Worm (Caenorhabditis elegans) whole organism, mixed stage, embryonic: ENCODE data around the gene F35D11.1.

Experiments
- M03D4.4 ChIP-seq: sonication (generic microtip); optimal IDR thresholded peaks from 2 replicates; lab custom pipeline; 2017; ENCODE audit warnings: mild to moderate bottlenecking, missing genetic modification characterization, missing compliant biosample characterization
- bed-3 ChIP-seq: fragments of 200-800 bp; sonication (Bioruptor generic); optimal IDR thresholded peaks from 3 replicates; lab custom pipeline; 2018; ENCODE audit warnings: mild to moderate bottlenecking, missing genetic modification characterization, moderate library complexity, missing compliant biosample characterization
- blmp-1 ChIP-seq: fragments of 150-350 bp; optimal IDR thresholded peaks from 2 replicates; lab custom pipeline; 2014; ENCODE audit warnings: missing biosample characterization, missing genetic modification characterization
- ceh-43 ChIP-seq: fragments of 200-800 bp; sonication (Bioruptor generic); optimal IDR thresholded peaks from 2 replicates; lab custom pipeline; 2018; ENCODE audit warnings: mild to moderate bottlenecking, missing genetic modification characterization, moderate library complexity, missing compliant biosample characterization
- ceh-83 ChIP-seq: fragments of 200-800 bp; sonication (Bioruptor generic); optimal IDR thresholded peaks from 2 replicates; lab custom pipeline; 2018; ENCODE audit warnings: mild to moderate bottlenecking, missing genetic modification characterization, missing compliant biosample characterization
- cnd-1 ChIP-seq: fragments of 200-800 bp; sonication (Bioruptor generic); optimal IDR thresholded peaks from 2 replicates; lab custom pipeline; 2018; ENCODE audit warnings: mild to moderate bottlenecking, missing genetic modification characterization, missing compliant biosample characterization
- elt-1 ChIP-seq: sonication (generic microtip); optimal IDR thresholded peaks from 2 replicates; lab custom pipeline; 2017; ENCODE audit warnings: missing genetic modification characterization, mild to moderate bottlenecking, missing compliant biosample characterization, antibody characterized with exemption, moderate library complexity, borderline replicate concordance; ENCODE audit not compliant: insufficient read depth
- flh-1 ChIP-seq: fragments of 200-800 bp; sonication (Bioruptor generic); optimal IDR thresholded peaks from 2 replicates; lab custom pipeline; 2018; ENCODE audit warnings: mild to moderate bottlenecking, missing genetic modification characterization, moderate library complexity, missing compliant biosample characterization
- ham-2 ChIP-seq: fragments of 200-800 bp; sonication (Bioruptor generic); optimal IDR thresholded peaks from 2 replicates; lab custom pipeline; 2018; ENCODE audit warnings: mild to moderate bottlenecking, missing genetic modification characterization, missing compliant biosample characterization
- hlh-1 ChIP-seq: fragments of 150-350 bp; optimal IDR thresholded peaks from 2 replicates; lab custom pipeline; 2014; ENCODE audit warnings: missing biosample characterization, missing genetic modification reagents, missing genetic modification characterization
- lsy-2 ChIP-seq: fragments of 150-350 bp; optimal IDR thresholded peaks from 2 replicates; lab custom pipeline; 2014; ENCODE audit warnings: missing biosample characterization, missing genetic modification characterization
- mab-5 ChIP-seq: fragments of 150-350 bp; optimal IDR thresholded peaks from 2 replicates; lab custom pipeline; 2014; ENCODE audit warnings: missing biosample characterization, missing genetic modification characterization
- mep-1 ChIP-seq: fragments of 150-350 bp; optimal IDR thresholded peaks from 2 replicates; lab custom pipeline; 2017; ENCODE audit warnings: missing biosample characterization, missing genetic modification reagents, missing genetic modification characterization, inconsistent platforms
- mls-2 ChIP-seq: sonication (generic microtip); optimal IDR thresholded peaks from 2 replicates; lab custom pipeline; 2016; ENCODE audit warnings: mild to moderate bottlenecking, missing genetic modification characterization, moderate library complexity, missing compliant biosample characterization
- nhr-12 ChIP-seq: fragments of 150-350 bp; optimal IDR thresholded peaks from 2 replicates; lab custom pipeline; 2014; ENCODE audit warnings: missing biosample characterization, missing genetic modification characterization
- nhr-2 ChIP-seq: fragments of 150-350 bp; optimal IDR thresholded peaks from 2 replicates; lab custom pipeline; 2014; ENCODE audit warnings: missing biosample characterization, missing genetic modification characterization
- nhr-237 ChIP-seq: fragments of 150-350 bp; optimal IDR thresholded peaks from 2 replicates; lab custom pipeline; 2014; ENCODE audit warnings: missing biosample characterization, missing genetic modification characterization
- nhr-28 ChIP-seq: fragments of 150-350 bp; optimal IDR thresholded peaks from 2 replicates; lab custom pipeline; 2014; ENCODE audit warnings: missing biosample characterization, missing genetic modification characterization
- nhr-76 ChIP-seq: sonication (generic microtip); optimal IDR thresholded peaks from 2 replicates; lab custom pipeline; 2017; ENCODE audit warnings: missing biosample characterization, missing genetic modification characterization
- sem-2 ChIP-seq: fragments of 200-800 bp; sonication (Bioruptor generic); optimal IDR thresholded peaks from 2 replicates; lab custom pipeline; 2018; ENCODE audit warnings: mild to moderate bottlenecking, missing genetic modification characterization, missing compliant biosample characterization
- snpc-4 ChIP-seq: fragments of 150-350 bp; optimal IDR thresholded peaks from 2 replicates; lab custom pipeline; 2014; ENCODE audit warnings: missing biosample characterization, missing genetic modification characterization
- sptf-1 ChIP-seq: sonication (generic microtip); optimal IDR thresholded peaks from 2 replicates; lab custom pipeline; 2017; ENCODE audit warnings: mild to moderate bottlenecking, missing genetic modification characterization, moderate library complexity, missing compliant biosample characterization
- tbx-8 ChIP-seq: fragments of 200-800 bp; sonication (Bioruptor generic); optimal IDR thresholded peaks from 2 replicates; lab custom pipeline; 2018; ENCODE audit warnings: mild to moderate bottlenecking, missing genetic modification characterization, moderate library complexity, missing compliant biosample characterization
- unc-120 ChIP-seq: sonication (generic microtip); optimal IDR thresholded peaks from 2 replicates; lab custom pipeline; 2017; ENCODE audit warnings: missing genetic modification characterization, missing compliant biosample characterization; ENCODE audit not compliant: poor library complexity, severe bottlenecking
- unc-39 ChIP-seq: fragments of 150-350 bp; optimal IDR thresholded peaks from 2 replicates; lab custom pipeline; 2014; ENCODE audit warnings: missing biosample characterization, missing genetic modification characterization
- unc-62 ChIP-seq: fragments of 150-350 bp; optimal IDR thresholded peaks from 2 replicates; lab custom pipeline; 2014; ENCODE audit warnings: missing biosample characterization, missing genetic modification reagents, missing genetic modification characterization

Gene F35D11.1

ce11 chrII:4673670-4674069, 47.0 kb downstream of the F35D11.1 start:
- TF ChIP-seq mab-5 (tag; lab: Kevin White, UChicago): no peak
- TF ChIP-seq mep-1 (tag; lab: Kevin White, UChicago): no peak
- TF ChIP-seq hlh-1 (tag; lab: Kevin White, UChicago): no peak
- no peak for TF ChIP-seq cnd-1 (tag; lab: Kevin White, UChicago)
- TF ChIP-seq sptf-1: no peak
- TF ChIP-seq snpc-4 (tag; lab: Kevin White, UChicago): no peak
- no peak for TF ChIP-seq elt-1 (tag; lab: Kevin White, UChicago)
- no peak for TF ChIP-seq lsy-2 (tag; lab: Kevin White, UChicago)
- no peak for TF ChIP-seq nhr-2 (tag; lab: Kevin White, UChicago)
- TF ChIP-seq tbx-8: no peak
- no peak for TF ChIP-seq ham-2 (GFP tag; lab: Kevin White, UChicago)
- TF ChIP-seq sem-2 (GFP tag; lab: Kevin White, UChicago): no peak
- no peak for TF ChIP-seq nhr-12
- no peak for TF ChIP-seq nhr-237
- no peak for TF ChIP-seq bed-3 (GFP tag; lab: Kevin White, UChicago)
- no peak for TF ChIP-seq M03D4.4 (tag; lab: Kevin White, UChicago)
- TF ChIP-seq ceh-83 (GFP tag; lab: Kevin White, UChicago): no peak
- no peak for TF ChIP-seq unc-62 (GFP tag; lab: Kevin White, UChicago)
- TF ChIP-seq blmp-1 (tag; lab: Kevin White, UChicago): no peak

DNA sequence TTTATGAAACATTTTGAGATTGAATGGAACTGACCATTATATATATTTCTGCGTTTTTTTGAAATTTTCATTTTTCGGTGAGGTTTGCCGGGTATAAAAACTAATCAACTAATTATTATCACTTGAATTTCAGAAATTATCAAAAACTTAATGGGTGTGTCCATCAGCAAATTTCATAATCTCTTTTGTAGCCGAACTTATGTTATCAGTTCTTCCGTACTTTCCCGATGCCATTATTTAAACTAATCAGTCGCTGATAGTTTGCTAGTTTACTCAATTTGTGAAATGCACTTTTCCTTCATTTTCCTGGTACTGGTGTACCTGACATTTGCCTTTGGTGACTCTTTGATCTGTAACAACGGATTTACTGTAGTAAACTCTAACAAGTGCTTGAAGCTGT, 47.5 kb downstream of the F35D11.1 start:
- no peak for TF ChIP-seq nhr-28 (tag; lab: Kevin White, UChicago)
- no peak for TF ChIP-seq bed-3 (GFP tag; lab: Kevin White, UChicago)

ce11 chrII:4675481-4675880, 48.8 kb downstream of the F35D11.1 start, which contains the start of gene T05A7.3:
Gene T05A7.3, plus strand, starts transcription at chrII:4675781.
- TF ChIP-seq cnd-1 (tag; lab: Kevin White, UChicago): no peak
- no peak for TF ChIP-seq flh-1
- TF ChIP-seq unc-39: no peak
- TF ChIP-seq unc-120: no peak
- TF ChIP-seq, all 35 proteins: peak for 0

- TF ChIP-seq nhr-76 (tag; lab: Kevin White, UChicago): no peak
- TF ChIP-seq mls-2: no peak
- no peak for TF ChIP-seq ceh-43 (GFP tag; lab: Kevin White, UChicago)
- peak; percentile 40 for TF ChIP-seq unc-62 (GFP tag; lab: Kevin White, UChicago)
- peak; percentile 75 for TF ChIP-seq hlh-1 (tag; lab: Kevin White, UChicago)
- TF ChIP-seq, all 35 proteins: peak for 2
Measured at ce11 chrII:4676241-4676640, 49.5 kb downstream of the F35D11.1 start.
